Worm (Caenorhabditis elegans) whole organism, late embryonic: ENCODE measurements around the gene srj-29.

Source experiments
- C38D4.7 ChIP-seq: fragments of 200-800 bp; sonication (Bioruptor generic); optimal IDR thresholded peaks from 2 replicates; lab custom pipeline; 2018; ENCODE audit warnings: mild to moderate bottlenecking, missing genetic modification characterization, moderate library complexity, missing compliant biosample characterization
- F13H6.1 ChIP-seq: sonication (generic microtip); optimal IDR thresholded peaks from 2 replicates; lab custom pipeline; 2016; ENCODE audit warnings: missing genetic modification characterization, missing compliant biosample characterization
- K02D7.2 ChIP-seq: sonication (generic microtip); optimal IDR thresholded peaks from 2 replicates; lab custom pipeline; 2017; ENCODE audit warnings: mild to moderate bottlenecking, missing genetic modification characterization, missing compliant biosample characterization
- ahr-1 ChIP-seq: sonication (generic microtip); optimal IDR thresholded peaks from 2 replicates; lab custom pipeline; 2016; ENCODE audit warnings: missing genetic modification characterization, missing compliant biosample characterization
- ceh-14 ChIP-seq: sonication (generic microtip); optimal IDR thresholded peaks from 2 replicates; lab custom pipeline; 2016; ENCODE audit warnings: missing genotype, missing genetic modification characterization, missing compliant biosample characterization
- ceh-18 ChIP-seq: sonication (generic microtip); optimal IDR thresholded peaks from 2 replicates; lab custom pipeline; 2016; ENCODE audit warnings: missing genetic modification characterization, missing compliant biosample characterization
- ceh-22 ChIP-seq: sonication (generic microtip); optimal IDR thresholded peaks from 2 replicates; lab custom pipeline; 2017; ENCODE audit warnings: missing biosample characterization, missing genetic modification characterization
- ceh-24 ChIP-seq: sonication (generic microtip); optimal IDR thresholded peaks from 2 replicates; lab custom pipeline; 2016; ENCODE audit warnings: mild to moderate bottlenecking, missing genetic modification characterization, missing compliant biosample characterization
- ceh-30 ChIP-seq: fragments of 150-350 bp; optimal IDR thresholded peaks from 2 replicates; lab custom pipeline; 2014; ENCODE audit warnings: missing biosample characterization, missing genetic modification characterization
- ceh-34 ChIP-seq: sonication (generic microtip); optimal IDR thresholded peaks from 2 replicates; lab custom pipeline; 2016; ENCODE audit warnings: mild to moderate bottlenecking, missing genetic modification characterization, missing compliant biosample characterization
- ceh-45 ChIP-seq: fragments of 200-800 bp; sonication (Bioruptor generic); IDR thresholded peaks from 2 replicates; pipeline ENCODE4 v1.3.6; 2022; ENCODE audit warnings: missing genetic modification reagents, missing genetic modification characterization, missing compliant biosample characterization
- ceh-48 ChIP-seq: sonication (generic microtip); optimal IDR thresholded peaks from 2 replicates; lab custom pipeline; 2016; ENCODE audit warnings: missing genetic modification characterization, inconsistent platforms, missing compliant biosample characterization
- che-1 ChIP-seq: sonication (generic microtip); optimal IDR thresholded peaks from 2 replicates; lab custom pipeline; 2016; ENCODE audit warnings: mild to moderate bottlenecking, missing genetic modification characterization, missing compliant biosample characterization
- dve-1 ChIP-seq: sonication (generic microtip); optimal IDR thresholded peaks from 2 replicates; lab custom pipeline; 2017; ENCODE audit warnings: antibody characterized with exemption, mild to moderate bottlenecking, missing genetic modification characterization, missing compliant biosample characterization
- elt-4 ChIP-seq: sonication (generic microtip); optimal IDR thresholded peaks from 2 replicates; lab custom pipeline; 2016; ENCODE audit warnings: missing genetic modification characterization, missing compliant biosample characterization
- ets-4 ChIP-seq: sonication (generic microtip); optimal IDR thresholded peaks from 2 replicates; lab custom pipeline; 2016; ENCODE audit warnings: missing genetic modification characterization, missing compliant biosample characterization
- eyg-1 ChIP-seq: sonication (generic microtip); optimal IDR thresholded peaks from 2 replicates; lab custom pipeline; 2016; ENCODE audit warnings: missing genotype, missing genetic modification characterization, missing compliant biosample characterization
- fax-1 ChIP-seq: sonication (generic microtip); optimal IDR thresholded peaks from 2 replicates; lab custom pipeline; 2016; ENCODE audit warnings: missing genotype, missing genetic modification characterization, missing compliant biosample characterization
- fkh-10 ChIP-seq: fragments of 150-350 bp; optimal IDR thresholded peaks from 2 replicates; lab custom pipeline; 2014; ENCODE audit warnings: missing biosample characterization, missing genetic modification reagents, missing genetic modification characterization
- fkh-6 ChIP-seq: sonication (generic microtip); optimal IDR thresholded peaks from 2 replicates; lab custom pipeline; 2016; ENCODE audit warnings: missing genetic modification characterization, missing compliant biosample characterization
- gmeb-2 ChIP-seq: sonication (generic microtip); optimal IDR thresholded peaks from 2 replicates; lab custom pipeline; 2016; ENCODE audit warnings: missing genetic modification characterization, inconsistent platforms, missing compliant biosample characterization
- hlh-30 ChIP-seq: sonication (generic microtip); optimal IDR thresholded peaks from 2 replicates; lab custom pipeline; 2017; ENCODE audit warnings: antibody characterized with exemption, missing genetic modification characterization, missing compliant biosample characterization; ENCODE audit not compliant: insufficient read depth
- hlh-6 ChIP-seq: sonication (generic microtip); optimal IDR thresholded peaks from 2 replicates; lab custom pipeline; 2016; ENCODE audit warnings: missing genotype, missing genetic modification characterization, missing compliant biosample characterization
- hlh-8 ChIP-seq: sonication (generic microtip); optimal IDR thresholded peaks from 2 replicates; lab custom pipeline; 2016; ENCODE audit warnings: missing genotype, missing genetic modification characterization, missing compliant biosample characterization
- lim-6 ChIP-seq: sonication (generic microtip); optimal IDR thresholded peaks from 2 replicates; lab custom pipeline; 2016; ENCODE audit warnings: missing genetic modification characterization, missing compliant biosample characterization
- npax-4 ChIP-seq: sonication (generic microtip); optimal IDR thresholded peaks from 2 replicates; lab custom pipeline; 2016; ENCODE audit warnings: missing genetic modification characterization, missing compliant biosample characterization
- pat-9 ChIP-seq: fragments of 200-800 bp; sonication (Bioruptor generic); optimal IDR thresholded peaks from 2 replicates; lab custom pipeline; 2018; ENCODE audit warnings: mild to moderate bottlenecking, missing genetic modification characterization, moderate library complexity, missing compliant biosample characterization
- pha-2 ChIP-seq: sonication (generic microtip); optimal IDR thresholded peaks from 2 replicates; lab custom pipeline; 2017; ENCODE audit warnings: mild to moderate bottlenecking, missing genetic modification characterization, missing compliant biosample characterization
- pha-4 ChIP-seq: fragments of 150-350 bp; optimal IDR thresholded peaks from 2 replicates; lab custom pipeline; 2018; ENCODE audit warnings: missing biosample characterization, missing genetic modification reagents, missing genetic modification characterization
- pqm-1 ChIP-seq: sonication (generic microtip); optimal IDR thresholded peaks from 2 replicates; lab custom pipeline; 2016; ENCODE audit warnings: missing genetic modification characterization, missing compliant biosample characterization
- pros-1 ChIP-seq: fragments of 150-350 bp; optimal IDR thresholded peaks from 2 replicates; lab custom pipeline; 2014; ENCODE audit warnings: missing biosample characterization, missing genetic modification reagents, missing genetic modification characterization
- ref-2 ChIP-seq: sonication (generic microtip); optimal IDR thresholded peaks from 2 replicates; lab custom pipeline; 2016; ENCODE audit warnings: missing genetic modification characterization, missing compliant biosample characterization
- rnt-1 ChIP-seq: sonication (generic microtip); optimal IDR thresholded peaks from 2 replicates; lab custom pipeline; 2016; ENCODE audit warnings: missing genetic modification characterization, missing compliant biosample characterization
- sdc-2 ChIP-seq: sonication (generic microtip); optimal IDR thresholded peaks from 2 replicates; lab custom pipeline; 2016; ENCODE audit warnings: missing genotype, missing genetic modification characterization, missing compliant biosample characterization
- sox-2 ChIP-seq: fragments of 200-800 bp; sonication (Bioruptor generic); IDR thresholded peaks from 2 replicates; pipeline ENCODE4 v1.3.6; 2022; ENCODE audit warnings: missing genetic modification reagents, missing genetic modification characterization, missing compliant biosample characterization
- tbx-2 ChIP-seq: sonication (generic microtip); optimal IDR thresholded peaks from 2 replicates; lab custom pipeline; 2016; ENCODE audit warnings: missing genetic modification characterization, missing compliant biosample characterization
- tbx-7 ChIP-seq: sonication (generic microtip); optimal IDR thresholded peaks from 2 replicates; lab custom pipeline; 2016; ENCODE audit warnings: missing genotype, missing genetic modification characterization, missing compliant biosample characterization
- ttx-3 ChIP-seq: sonication (generic microtip); optimal IDR thresholded peaks from 2 replicates; lab custom pipeline; 2016; ENCODE audit warnings: missing genetic modification reagents, missing genetic modification characterization, missing compliant biosample characterization
- unc-3 ChIP-seq, 2 experiments: fragments of 200-800 bp in 1 of 2; sonication (Bioruptor generic) in 1 of 2; sonication (generic microtip) in 1 of 2; conservative IDR thresholded peaks in 1 of 2; optimal IDR thresholded peaks in 1 of 2; 2 replicates each; pipeline versions ENCODE4 v1.3.6 to Lab custom; 2016 to 2022; ENCODE audit warnings: missing compliant biosample characterization in 2 of 2, missing genetic modification characterization in 2 of 2, missing genetic modification reagents in 1 of 2
- unc-55 ChIP-seq: sonication (generic microtip); optimal IDR thresholded peaks from 2 replicates; lab custom pipeline; 2017; ENCODE audit warnings: missing biosample characterization, missing genetic modification reagents, missing genetic modification characterization
- unc-86 ChIP-seq: sonication (generic microtip); optimal IDR thresholded peaks from 2 replicates; lab custom pipeline; 2016; ENCODE audit warnings: missing genetic modification characterization, missing compliant biosample characterization
- zip-5 ChIP-seq: sonication (generic microtip); optimal IDR thresholded peaks from 2 replicates; lab custom pipeline; 2016; ENCODE audit warnings: missing genetic modification characterization, missing compliant biosample characterization

srj-29 gene

ce11 chrV:16047052-16047451 lies 28.4 kb upstream of the srj-29 start:
- TF ChIP-seq hlh-8 (tag; lab: Kevin White, UChicago) (no peak), hlh-30 (tag; lab: Kevin White, UChicago) (no peak), elt-4 (no peak), eyg-1 (tag; lab: Kevin White, UChicago) (no peak), ttx-3 (no peak), gmeb-2 (tag; lab: Kevin White, UChicago) (no peak), fkh-6 (tag; lab: Kevin White, UChicago) (no peak), fax-1 (tag; lab: Kevin White, UChicago) (no peak), dve-1 (tag; lab: Kevin White, UChicago) (no peak), pha-2 (tag; lab: Kevin White, UChicago) (no peak), zip-5 (tag; lab: Kevin White, UChicago) (no peak), lim-6 (no peak), ceh-34 (tag; lab: Kevin White, UChicago) (no peak), ceh-24 (tag; lab: Kevin White, UChicago) (no peak), ceh-22 (tag; lab: Kevin White, UChicago) (no peak), pros-1 (no peak), K02D7.2 (tag; lab: Kevin White, UChicago) (no peak), npax-4 (tag; lab: Kevin White, UChicago) (no peak), unc-86 (tag; lab: Kevin White, UChicago) (no peak), fkh-10 (no peak)

- no peak for TF ChIP-seq pha-4 (tag; lab: Kevin White, UChicago)
- TF ChIP-seq pat-9 (tag; lab: Kevin White, UChicago): no peak
- TF ChIP-seq hlh-6: no peak
Measured at ce11 chrV:16047508-16047907, 28.0 kb upstream of the srj-29 start, which contains the start of gene str-198. TSS of gene str-198 (plus strand) at chrV:16047808.

ce11 chrV:16049177-16049576 lies 26.3 kb upstream of the srj-29 start, which contains the start of gene best-12:
TSS of gene best-12 (plus strand) at chrV:16049477.
- TF ChIP-seq unc-55 (no peak), ahr-1 (tag; lab: Kevin White, UChicago) (no peak), C38D4.7 (no peak), fkh-10 (no peak), che-1 (no peak), ceh-18 (tag; lab: Kevin White, UChicago) (no peak), ceh-45 (GFP tag; lab: Robert Waterston, UW) (no peak), sox-2 (GFP tag; lab: Robert Waterston, UW) (no peak), ceh-48 (tag; lab: Kevin White, UChicago) (no peak), ceh-30 (tag; lab: Kevin White, UChicago) (no peak), pqm-1 (tag; lab: Kevin White, UChicago) (no peak)
- TF ChIP-seq, all 69 proteins: peak for 0

- TF ChIP-seq rnt-1 (tag; lab: Kevin White, UChicago) (no peak), pha-2 (tag; lab: Kevin White, UChicago) (no peak), tbx-7 (tag; lab: Kevin White, UChicago) (no peak), fkh-10 (no peak), unc-3 (GFP tag; conservative IDR thresholded peaks at IDR 0.05; lab: Robert Waterston, UW) (no peak), unc-3 (tag; optimal IDR thresholded peaks at IDR 0.05; lab: Kevin White, UChicago) (no peak), che-1 (no peak), ceh-14 (tag; lab: Kevin White, UChicago) (no peak), zip-5 (tag; lab: Kevin White, UChicago) (no peak), sdc-2 (tag; lab: Kevin White, UChicago) (no peak), F13H6.1 (tag; lab: Kevin White, UChicago) (no peak), ref-2 (no peak), tbx-2 (no peak), npax-4 (tag; lab: Kevin White, UChicago) (no peak), pat-9 (tag; lab: Kevin White, UChicago) (no peak), ets-4 (tag; lab: Kevin White, UChicago) (no peak), ceh-48 (tag; lab: Kevin White, UChicago) (no peak), hlh-30 (tag; lab: Kevin White, UChicago) (no peak), ceh-22 (tag; lab: Kevin White, UChicago) (no peak), pha-4 (tag; lab: Kevin White, UChicago) (no peak)
- TF ChIP-seq, all 69 proteins: peak for 0
Measured at ce11 chrV:16053373-16053772, 22.1 kb upstream of the srj-29 start, which contains the start of gene F14H3.3. TSS of gene F14H3.3 (minus strand) at chrV:16053473.
